Worm (Caenorhabditis elegans): ENCODE measurements around the gene scl-17.

ce11 chrII:1441479-1441878 lies 3.5 kb upstream of the scl-17 start:
- TF ChIP-seq ceh-39 (tag; optimal IDR thresholded peaks at IDR 0.05) = no peak
- TF ChIP-seq M03D4.4 (tag; optimal IDR thresholded peaks at IDR 0.05) = no peak
- no peak for TF ChIP-seq unc-62 (GFP tag; optimal IDR thresholded peaks at IDR 0.05)
- TF ChIP-seq mab-5 (tag; optimal IDR thresholded peaks at IDR 0.05) = no peak
- TF ChIP-seq elt-1 (tag; optimal IDR thresholded peaks at IDR 0.05; ENCODE audit: borderline replicate concordance, insufficient read depth) = no peak
- no peak for TF ChIP-seq cnd-1 (tag; optimal IDR thresholded peaks at IDR 0.05)
- no peak for TF ChIP-seq nhr-237 (tag; optimal IDR thresholded peaks at IDR 0.05)
- TF ChIP-seq lin-32 (GFP tag; optimal IDR thresholded peaks at IDR 0.05) = no peak
- TF ChIP-seq pha-4 (tag; optimal IDR thresholded peaks at IDR 0.05) = no peak
- TF ChIP-seq nhr-12 (tag; optimal IDR thresholded peaks at IDR 0.05) = no peak
- TF ChIP-seq mls-2 (tag; optimal IDR thresholded peaks at IDR 0.05) = no peak
- no peak for TF ChIP-seq ceh-83 (GFP tag; optimal IDR thresholded peaks at IDR 0.05)

All from whole organism, mixed stage, embryonic.